Fruit fly (Drosophila melanogaster): ENCODE measurements around the gene tmod.

- TF ChIP-seq CTCF (optimal IDR thresholded peaks at IDR 0.05) (no peak), CG8478 (optimal IDR thresholded peaks at IDR 0.05) (no peak)
Observed at dm6 chr3R:30536432-30536831, 4.0 kb downstream of the tmod start.
